Fruit fly (Drosophila melanogaster) whole organism: ENCODE data around the gene MKP-4.

Experiments used
- CG8478 ChIP-seq: fragments of >200 bp; optimal IDR thresholded peaks from 2 replicates; lab custom pipeline; 2018; ENCODE audit warnings: inconsistent platforms
- EcR ChIP-seq, 2 experiments: fragments of >200 bp; optimal IDR thresholded peaks; 2 replicates each; lab custom pipeline; 2017; ENCODE audit warnings: missing biosample characterization in 2 of 2, missing genetic modification characterization in 2 of 2, missing genetic modification reagents in 2 of 2

DNA sequence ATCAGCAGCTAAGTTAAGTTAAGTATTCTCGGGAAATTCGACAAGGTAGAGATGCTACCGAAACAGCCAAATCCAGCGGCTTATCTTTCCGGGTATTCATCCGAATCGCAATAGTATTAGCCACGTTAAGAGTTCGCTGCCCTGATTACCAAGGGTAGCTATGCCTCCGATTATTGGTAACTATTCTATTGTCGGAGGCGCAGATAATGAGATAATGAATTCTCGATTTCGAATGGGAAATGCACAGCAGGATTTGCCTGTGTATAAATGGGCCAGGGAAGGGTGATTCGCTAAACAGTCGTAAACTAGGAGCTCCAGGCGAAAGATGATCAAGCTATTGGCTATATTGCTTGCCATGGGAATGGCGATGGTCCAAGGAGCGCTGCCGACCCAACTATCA lies 39.6 kb upstream of the MKP-4 start, which contains the start of gene CG14204:
- TF ChIP-seq CG8478 (lab: Kevin White, UChicago) (no peak), EcR (GFP tag; optimal IDR thresholded peaks at IDR 0.05; lab: Kevin White, UChicago) (no peak)
